Fruit fly (Drosophila melanogaster) Kc167 (cell line): ENCODE results near the gene CG14352.

Experiments used
- Myc ChIP-seq: fragments of >200 bp; optimal IDR thresholded peaks from 2 replicates; lab custom pipeline; 2017; ENCODE audit warnings: missing external identifiers
- Sin3A ChIP-seq: fragments of >200 bp; optimal IDR thresholded peaks from 2 replicates; lab custom pipeline; 2018; ENCODE audit warnings: missing external identifiers
- h ChIP-seq: fragments of >200 bp; optimal IDR thresholded peaks from 3 replicates; lab custom pipeline; 2018; ENCODE audit warnings: missing external identifiers
- psq ChIP-seq: fragments of >200 bp; optimal IDR thresholded peaks from 2 replicates; lab custom pipeline; 2017; ENCODE audit warnings: missing external identifiers

- no peak for TF ChIP-seq Sin3A (lab: Kevin White, UChicago)
- TF ChIP-seq h (lab: Kevin White, UChicago) = no peak
- no peak for TF ChIP-seq psq (lab: Kevin White, UChicago)
- TF ChIP-seq Myc (lab: Kevin White, UChicago) = no peak
Measured at dm6 chr2L:1574009-1574408, 37.2 kb upstream of the CG14352 start.
